Fruit fly (Drosophila melanogaster): Measurements from ENCODE around the gene beat-Vc.
A peak's percentile ranks its signal among the peaks of the same experiment; 100 is the strongest.

Gene beat-Vc

dm6 chr3R:12712178-12713172 is 70.5 kb downstream of the beat-Vc start, which contains the start of gene PolQ:
TSS of gene PolQ (minus strand) at chr3R:12712299.
- TF ChIP-seq Hr78 (GFP tag; optimal IDR thresholded peaks at IDR 0.05) (peak; percentile 68), N (GFP tag; optimal IDR thresholded peaks at IDR 0.05) (peak; percentile 96)

DNA sequence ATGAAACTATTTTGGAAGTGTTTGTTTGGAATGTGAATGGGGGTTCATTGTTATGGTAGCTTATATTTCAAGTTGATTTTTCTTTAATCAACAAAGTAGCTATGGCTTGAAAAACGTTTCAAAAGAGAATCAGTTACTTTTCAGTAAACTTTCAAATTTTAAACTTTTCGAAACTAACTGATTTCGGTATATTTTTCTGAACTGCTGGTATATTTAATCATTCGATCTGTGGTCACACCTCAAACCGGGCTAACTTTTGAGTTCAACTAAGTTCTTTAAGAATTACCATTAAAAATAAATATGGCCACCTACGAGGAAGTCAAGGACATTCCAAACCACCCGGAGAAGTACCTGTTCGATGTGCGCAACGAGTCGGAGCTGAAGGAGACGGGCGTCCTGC is 78.2 kb downstream of the beat-Vc start, which contains the start of gene CG12279:
Gene CG12279, plus strand, starts transcription at position 234 of the 400 bp plus-strand sequence.
- TF ChIP-seq CG9705 (GFP tag; optimal IDR thresholded peaks at IDR 0.05) (no peak), sage (GFP tag; optimal IDR thresholded peaks at IDR 0.05) (no peak), Dif (GFP tag; optimal IDR thresholded peaks at IDR 0.05; ENCODE audit: partially characterized antibody) (no peak), Jra (GFP tag; optimal IDR thresholded peaks at IDR 0.05) (no peak), CG32264 (GFP tag; optimal IDR thresholded peaks at IDR 0.05) (no peak), dsf (GFP tag; optimal IDR thresholded peaks at IDR 0.05; ENCODE audit: borderline replicate concordance) (no peak), CrebA (GFP tag; optimal IDR thresholded peaks at IDR 0.05; ENCODE audit: borderline replicate concordance) (no peak), OdsH (GFP tag; optimal IDR thresholded peaks at IDR 0.05) (no peak), HLH106 (tag; optimal IDR thresholded peaks at IDR 0.05) (no peak), lola (GFP tag; optimal IDR thresholded peaks at IDR 0.05) (no peak), fru (GFP tag; optimal IDR thresholded peaks at IDR 0.05) (no peak), h (GFP tag; optimal IDR thresholded peaks at IDR 0.05) (no peak), jim (GFP tag; optimal IDR thresholded peaks at IDR 0.05) (no peak), dmrt93B (GFP tag; optimal IDR thresholded peaks at IDR 0.05) (no peak), Abd-B (GFP tag; optimal IDR thresholded peaks at IDR 0.05) (no peak)

- no peak for TF ChIP-seq psq (GFP tag; optimal IDR thresholded peaks at IDR 0.05)
- TF ChIP-seq HLH106 (tag; optimal IDR thresholded peaks at IDR 0.05) = no peak
- no peak for TF ChIP-seq OdsH (GFP tag; optimal IDR thresholded peaks at IDR 0.05)
- no peak for TF ChIP-seq fru (GFP tag; optimal IDR thresholded peaks at IDR 0.05)
- TF ChIP-seq CG9705 (GFP tag; optimal IDR thresholded peaks at IDR 0.05) = no peak
- TF ChIP-seq sv (GFP tag; optimal IDR thresholded peaks at IDR 0.05) = no peak
- no peak for TF ChIP-seq Hr78 (GFP tag; optimal IDR thresholded peaks at IDR 0.05)
- TF ChIP-seq rgr (GFP tag; optimal IDR thresholded peaks at IDR 0.05) = no peak
- no peak for TF ChIP-seq Jra (GFP tag; optimal IDR thresholded peaks at IDR 0.05)
- no peak for TF ChIP-seq Myc (optimal IDR thresholded peaks at IDR 0.05)
- TF ChIP-seq dmrt93B (GFP tag; optimal IDR thresholded peaks at IDR 0.05) = no peak
- TF ChIP-seq Vsx2 (GFP tag; optimal IDR thresholded peaks at IDR 0.05; ENCODE audit: partially characterized antibody) = no peak
- TF ChIP-seq Rel (GFP tag; optimal IDR thresholded peaks at IDR 0.05) = no peak
- no peak for TF ChIP-seq Rel (tag; optimal IDR thresholded peaks at IDR 0.05)
Measured at dm6 chr3R:12701994-12702494, 81.0 kb downstream of the beat-Vc start.

DNA sequence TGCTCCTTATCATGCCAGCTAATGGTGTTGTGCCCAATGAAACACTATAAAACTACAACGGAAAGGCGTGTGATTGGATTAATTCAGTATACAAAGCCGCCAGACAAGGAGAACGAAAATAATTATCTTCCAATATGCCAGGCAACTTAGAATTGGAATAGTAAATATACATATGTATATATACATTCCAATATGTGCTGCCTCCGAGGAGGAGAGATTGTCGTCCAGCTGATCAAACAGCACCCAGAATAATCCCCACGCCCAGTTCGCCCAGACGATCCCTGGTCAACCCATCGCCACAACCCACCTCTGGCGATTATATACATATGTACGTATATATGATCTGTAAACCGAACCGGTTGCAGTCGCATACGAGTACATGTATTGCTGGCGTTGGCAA is 81.8 kb downstream of the beat-Vc start:
- no peak for TF ChIP-seq Hr78 (GFP tag; optimal IDR thresholded peaks at IDR 0.05)
- TF ChIP-seq h (GFP tag; optimal IDR thresholded peaks at IDR 0.05) = no peak
- TF ChIP-seq N (GFP tag; optimal IDR thresholded peaks at IDR 0.05) = no peak
- no peak for TF ChIP-seq CG32264 (GFP tag; optimal IDR thresholded peaks at IDR 0.05)
- TF ChIP-seq Hr83 (GFP tag; optimal IDR thresholded peaks at IDR 0.05; ENCODE audit: poor library complexity, severe bottlenecking) = no peak
- TF ChIP-seq br (GFP tag; optimal IDR thresholded peaks at IDR 0.05) = no peak
- TF ChIP-seq ey (GFP tag; optimal IDR thresholded peaks at IDR 0.05) = no peak
- TF ChIP-seq dsf (GFP tag; optimal IDR thresholded peaks at IDR 0.05; ENCODE audit: borderline replicate concordance) = no peak
- no peak for TF ChIP-seq Mio (GFP tag; optimal IDR thresholded peaks at IDR 0.05)
- TF ChIP-seq pan (optimal IDR thresholded peaks at IDR 0.05) = no peak
- TF ChIP-seq psq (GFP tag; optimal IDR thresholded peaks at IDR 0.05) = no peak
- no peak for TF ChIP-seq dmrt93B (GFP tag; optimal IDR thresholded peaks at IDR 0.05)

DNA sequence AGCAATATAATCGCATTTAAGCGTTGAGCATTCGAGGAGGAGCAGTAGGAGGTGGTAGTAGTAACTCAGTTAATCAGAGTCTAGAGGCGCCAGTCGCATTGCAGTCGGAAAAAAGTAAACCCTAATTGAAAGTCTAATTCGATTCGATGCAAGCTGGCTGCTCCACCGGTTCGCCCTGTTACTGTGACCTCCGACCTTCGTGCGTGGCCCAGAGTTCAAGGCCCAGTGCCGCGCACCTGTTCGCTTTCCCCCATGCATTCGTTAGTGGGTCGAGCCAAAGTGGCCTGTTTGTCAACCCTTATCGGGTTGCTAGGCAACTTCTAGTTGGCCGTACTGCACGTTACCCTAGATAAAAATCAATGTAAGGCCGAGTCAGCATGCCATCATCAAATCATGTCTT is 82.6 kb downstream of the beat-Vc start:
- TF ChIP-seq usp (GFP tag; optimal IDR thresholded peaks at IDR 0.05) (no peak), Vsx2 (GFP tag; optimal IDR thresholded peaks at IDR 0.05; ENCODE audit: partially characterized antibody) (no peak), N (GFP tag; optimal IDR thresholded peaks at IDR 0.05) (no peak), woc (GFP tag; optimal IDR thresholded peaks at IDR 0.05) (no peak), Myc (optimal IDR thresholded peaks at IDR 0.05) (no peak), Dif (GFP tag; optimal IDR thresholded peaks at IDR 0.05; ENCODE audit: partially characterized antibody) (no peak), Hr83 (GFP tag; optimal IDR thresholded peaks at IDR 0.05; ENCODE audit: poor library complexity, severe bottlenecking) (no peak), Sp1 (GFP tag; optimal IDR thresholded peaks at IDR 0.05) (no peak), rgr (GFP tag; optimal IDR thresholded peaks at IDR 0.05) (no peak), lola (GFP tag; optimal IDR thresholded peaks at IDR 0.05) (no peak), foxo (GFP tag; optimal IDR thresholded peaks at IDR 0.05) (no peak), Jra (GFP tag; optimal IDR thresholded peaks at IDR 0.05) (no peak), psq (GFP tag; optimal IDR thresholded peaks at IDR 0.05) (no peak), pan (optimal IDR thresholded peaks at IDR 0.05) (no peak), h (GFP tag; optimal IDR thresholded peaks at IDR 0.05) (no peak), ey (GFP tag; optimal IDR thresholded peaks at IDR 0.05) (no peak), dsf (GFP tag; optimal IDR thresholded peaks at IDR 0.05; ENCODE audit: borderline replicate concordance) (no peak), OdsH (GFP tag; optimal IDR thresholded peaks at IDR 0.05) (no peak)

Data from whole organism, wandering third instar larva.